Fruit fly (Drosophila melanogaster): ENCODE measurements around the gene stx.

The stx gene

dm6 chrX:10732733-10733455 lies 11.8 kb downstream of the stx start (continued):
- TF ChIP-seq CG6813 (GFP tag; optimal IDR thresholded peaks at IDR 0.05) (peak; percentile 30), cwo (GFP tag; optimal IDR thresholded peaks at IDR 0.05) (peak; percentile 14), CG9932 (GFP tag; IDR thresholded peaks at IDR 0.05) (no peak), CG32767 (GFP tag; IDR thresholded peaks at IDR 0.05) (peak; percentile 16; the same call in 1 of the 2 replicates), CG8290 (GFP tag; optimal IDR thresholded peaks at IDR 0.05) (no peak), CG8290 (tag; optimal IDR thresholded peaks at IDR 0.05) (peak in 1 of 2 experiments; percentile 35), lov (optimal IDR thresholded peaks at IDR 0.05) (no peak), lov (GFP tag; IDR thresholded peaks at IDR 0.05) (no peak), CG10543 (GFP tag; optimal IDR thresholded peaks at IDR 0.05) (peak; percentile 37), CG1832 (GFP tag; optimal IDR thresholded peaks at IDR 0.05) (no peak)

dm6 chrX:10731801-10732200 lies 12.9 kb downstream of the stx start:
- TF ChIP-seq Kr (GFP tag; optimal IDR thresholded peaks at IDR 0.05) (no peak), CG33557 (GFP tag; optimal IDR thresholded peaks at IDR 0.05) (peak; percentile 30), sug (tag; optimal IDR thresholded peaks at IDR 0.05) (no peak), CG11695 (GFP tag; IDR thresholded peaks at IDR 0.05) (peak; percentile 68), CG11504 (tag; optimal IDR thresholded peaks at IDR 0.05) (peak; percentile 74), slp2 (GFP tag; optimal IDR thresholded peaks at IDR 0.05) (peak; percentile 14), ftz-f1 (GFP tag; optimal IDR thresholded peaks at IDR 0.05) (no peak), Hand (GFP tag; optimal IDR thresholded peaks at IDR 0.05) (peak; percentile 49), CG12155 (GFP tag; optimal IDR thresholded peaks at IDR 0.05) (peak; percentile 16), schlank (tag; optimal IDR thresholded peaks at IDR 0.05) (no peak), Poxn (GFP tag; IDR thresholded peaks at IDR 0.05) (no peak), CG9215 (GFP tag; IDR thresholded peaks at IDR 0.05) (no peak), dysf (GFP tag; IDR thresholded peaks at IDR 0.05) (peak; percentile 68; the same call in 2 of the 3 replicates), Lpt (GFP tag; optimal IDR thresholded peaks at IDR 0.05) (no peak), oc (tag; optimal IDR thresholded peaks at IDR 0.05) (peak; percentile 46), sna (GFP tag; IDR thresholded peaks at IDR 0.05; ENCODE audit: partially characterized antibody) (no peak), CG18476 (GFP tag; optimal IDR thresholded peaks at IDR 0.05) (peak; percentile 22), sqz (GFP tag; optimal IDR thresholded peaks at IDR 0.05) (no peak), Dip2 (GFP tag; IDR thresholded peaks at IDR 0.05) (no peak), Side (GFP tag; optimal IDR thresholded peaks at IDR 0.05) (peak; percentile 18), Neu2 (GFP tag; optimal IDR thresholded peaks at IDR 0.05; ENCODE audit: borderline replicate concordance) (no peak), Trl (optimal IDR thresholded peaks at IDR 0.05) (peak in 1 of 2 experiments; percentile 28), Trl (GFP tag; optimal IDR thresholded peaks at IDR 0.05) (peak; percentile 15), Spps (tag; optimal IDR thresholded peaks at IDR 0.05) (peak; percentile 33), CG13123 (GFP tag; optimal IDR thresholded peaks at IDR 0.05) (peak; percentile 37), salm (tag; optimal IDR thresholded peaks at IDR 0.05) (peak; percentile 50), gfzf (GFP tag; optimal IDR thresholded peaks at IDR 0.05) (no peak), zfh1 (GFP tag; IDR thresholded peaks at IDR 0.05) (0 out of 3 replicates have a peak, but pooled peaks have one; percentile 17), CG8281 (tag; optimal IDR thresholded peaks at IDR 0.05) (peak; percentile 21), NFAT (GFP tag; IDR thresholded peaks at IDR 0.05) (no peak), CG1602 (GFP tag; optimal IDR thresholded peaks at IDR 0.05) (peak; percentile 46), ara (GFP tag; IDR thresholded peaks at IDR 0.05) (no peak), h (optimal IDR thresholded peaks at IDR 0.05) (no peak), Awh (GFP tag; IDR thresholded peaks at IDR 0.05) (peak; percentile 30; the same call in 1 of the 2 replicates), ab (GFP tag; optimal IDR thresholded peaks at IDR 0.05) (no peak), mirr (GFP tag; optimal IDR thresholded peaks at IDR 0.05) (no peak), fu2 (GFP tag; optimal IDR thresholded peaks at IDR 0.05) (no peak), stc (GFP tag; IDR thresholded peaks at IDR 0.05) (no peak), CG12071 (GFP tag; optimal IDR thresholded peaks at IDR 0.05) (no peak), kah (GFP tag; optimal IDR thresholded peaks at IDR 0.05) (no peak), Ets65A (GFP tag) (no peak), cwo (GFP tag; optimal IDR thresholded peaks at IDR 0.05) (peak; percentile 56)

Data from whole organism, embryonic.